Comparison of ENCODE assay signal across 1 fruit fly cellular context in genomic region chr2L:13549973-13550458, dm6.
A peak's percentile ranks its signal among the peaks of the same experiment; 100 is the strongest.
TF ChIP-seq lines count a peak whose summit lies in the region.

kuz (plus strand) TSS chr2L:13550139.

TF ChIP-seq in whole organism, embryonic, 481 proteins besides CTCF, POLR2A, EP300 and RAD21 (continued from another document and continues in another):
- TF ChIP-seq cas (GFP tag; IDR thresholded peaks at IDR 0.05; lab: Robert Waterston, UW) (no peak), sima (GFP tag; optimal IDR thresholded peaks at IDR 0.05; lab: Kevin White, UChicago) (no peak), B-H2 (GFP tag; optimal IDR thresholded peaks at IDR 0.05; lab: Kevin White, UChicago) (peak; percentile 73), gsb-n (tag; optimal IDR thresholded peaks at IDR 0.05; lab: Kevin White, UChicago) (peak; percentile 2), Gug (GFP tag; IDR thresholded peaks at IDR 0.05; lab: Robert Waterston, UW) (no peak; the same call in 3 of the 4 replicates), prd (optimal IDR thresholded peaks at IDR 0.05; lab: Kevin White, UChicago) (no peak), prd (GFP tag; IDR thresholded peaks at IDR 0.05; lab: Robert Waterston, UW) (no peak; the same call in 2 of the 3 replicates), lola (GFP tag; optimal IDR thresholded peaks at IDR 0.05; lab: Kevin White, UChicago) (peak in 1 of 3 experiments; percentile 16), CG4820 (GFP tag; optimal IDR thresholded peaks at IDR 0.05; lab: Kevin White, UChicago) (no peak), Mrtf (GFP tag; IDR thresholded peaks at IDR 0.05; lab: Robert Waterston, UW) (no peak), Hr39 (optimal IDR thresholded peaks at IDR 0.05; lab: Kevin White, UChicago) (no peak), CG12299 (tag; optimal IDR thresholded peaks at IDR 0.05; lab: Kevin White, UChicago) (no peak), chinmo (GFP tag; IDR thresholded peaks at IDR 0.05; lab: Robert Waterston, UW; ENCODE audit: partially characterized antibody) (peak; percentile 89), dimm (GFP tag; IDR thresholded peaks at IDR 0.05; lab: Robert Waterston, UW) (no peak), CG12071 (GFP tag; optimal IDR thresholded peaks at IDR 0.05; lab: Kevin White, UChicago) (peak; percentile 32), BtbVII (GFP tag; optimal IDR thresholded peaks at IDR 0.05; lab: Kevin White, UChicago) (peak; percentile 28), yki (optimal IDR thresholded peaks at IDR 0.05; lab: Kevin White, UChicago) (no peak), CG10959 (GFP tag; IDR thresholded peaks at IDR 0.05; lab: Robert Waterston, UW) (no peak; the same call in 1 of the 2 replicates), CG1832 (GFP tag; optimal IDR thresholded peaks at IDR 0.05; lab: Kevin White, UChicago) (no peak), CG2202 (tag; optimal IDR thresholded peaks at IDR 0.05; lab: Kevin White, UChicago) (no peak), CG8478 (optimal IDR thresholded peaks at IDR 0.05; lab: Kevin White, UChicago) (no peak), Dfd (GFP tag; optimal IDR thresholded peaks at IDR 0.05; lab: Kevin White, UChicago) (no peak), CG6683 (GFP tag; optimal IDR thresholded peaks at IDR 0.05; lab: Kevin White, UChicago) (no peak), Tbp (GFP tag; optimal IDR thresholded peaks at IDR 0.05; lab: Kevin White, UChicago) (no peak), pita (GFP tag; optimal IDR thresholded peaks at IDR 0.05; lab: Kevin White, UChicago) (no peak), CG9437 (GFP tag; optimal IDR thresholded peaks at IDR 0.05; lab: Kevin White, UChicago) (no peak), trh (GFP tag; optimal IDR thresholded peaks at IDR 0.05; lab: Kevin White, UChicago) (no peak), Fer2 (tag; optimal IDR thresholded peaks at IDR 0.05; lab: Kevin White, UChicago) (peak; percentile 19), Hr3 (GFP tag; optimal IDR thresholded peaks at IDR 0.05; lab: Kevin White, UChicago) (no peak), Max (GFP tag; optimal IDR thresholded peaks at IDR 0.05; lab: Kevin White, UChicago) (peak; percentile 15), peb (GFP tag; IDR thresholded peaks at IDR 0.05; lab: Robert Waterston, UW) (peak; percentile 16; the same call in 1 of the 2 replicates), zen2 (GFP tag; IDR thresholded peaks at IDR 0.05; lab: Robert Waterston, UW; ENCODE audit: partially characterized antibody) (no peak; the same call in 1 of the 3 replicates), pzg (GFP tag; optimal IDR thresholded peaks at IDR 0.05; lab: Kevin White, UChicago) (peak; percentile 59), CG10321 (GFP tag; IDR thresholded peaks at IDR 0.05; lab: Robert Waterston, UW) (no peak), tgo (GFP tag; IDR thresholded peaks at IDR 0.05; lab: Robert Waterston, UW) (no peak; the same call in 2 of the 3 replicates), pnt (GFP tag; optimal IDR thresholded peaks at IDR 0.05; lab: Kevin White, UChicago) (no peak), CG12942 (GFP tag; optimal IDR thresholded peaks at IDR 0.05; lab: Kevin White, UChicago) (no peak), CG2116 (GFP tag; optimal IDR thresholded peaks at IDR 0.05; lab: Kevin White, UChicago) (no peak), fd3F (GFP tag; optimal IDR thresholded peaks at IDR 0.05; lab: Kevin White, UChicago) (no peak), CG11093 (GFP tag; IDR thresholded peaks at IDR 0.05; lab: Robert Waterston, UW) (no peak), repo (GFP tag; optimal IDR thresholded peaks at IDR 0.05; lab: Kevin White, UChicago) (peak; percentile 20), CG34224 (GFP tag; IDR thresholded peaks at IDR 0.05; lab: Robert Waterston, UW; ENCODE audit: partially characterized antibody) (peak; percentile 51; the same call in 2 of the 3 replicates), Stat92E (GFP tag; optimal IDR thresholded peaks at IDR 0.05; lab: Kevin White, UChicago) (peak in 1 of 3 experiments; percentile 18), abd-A (tag; optimal IDR thresholded peaks at IDR 0.05; lab: Kevin White, UChicago) (peak; percentile 83), Sox100B (GFP tag; optimal IDR thresholded peaks at IDR 0.05; lab: Kevin White, UChicago) (no peak), GATAe (GFP tag; conservative IDR thresholded peaks at IDR 0.05; lab: Robert Waterston, UW) (no peak), CG3281 (GFP tag; optimal IDR thresholded peaks at IDR 0.05; lab: Kevin White, UChicago) (no peak), gfzf (GFP tag; optimal IDR thresholded peaks at IDR 0.05; lab: Kevin White, UChicago) (peak; percentile 67), Oli (tag; optimal IDR thresholded peaks at IDR 0.05; lab: Kevin White, UChicago) (no peak), CG7839 (tag; optimal IDR thresholded peaks at IDR 0.05; lab: Kevin White, UChicago) (peak; percentile 24), Dip3 (GFP tag; optimal IDR thresholded peaks at IDR 0.05; lab: Kevin White, UChicago) (no peak), fd102C (GFP tag; optimal IDR thresholded peaks at IDR 0.05; lab: Kevin White, UChicago) (no peak), CG32532 (GFP tag; IDR thresholded peaks at IDR 0.05; lab: Robert Waterston, UW) (peak; percentile 44), CG31441 (GFP tag; IDR thresholded peaks at IDR 0.05; lab: Robert Waterston, UW) (peak; percentile 29; the same call in 1 of the 2 replicates), klu (GFP tag; IDR thresholded peaks at IDR 0.05; lab: Robert Waterston, UW) (no peak), CG31224 (GFP tag; IDR thresholded peaks at IDR 0.05; lab: Robert Waterston, UW) (no peak), fu2 (GFP tag; optimal IDR thresholded peaks at IDR 0.05; lab: Kevin White, UChicago) (no peak), CG5953 (GFP tag; IDR thresholded peaks at IDR 0.05; lab: Robert Waterston, UW) (no peak), D19B (GFP tag; optimal IDR thresholded peaks at IDR 0.05; lab: Kevin White, UChicago) (no peak), z (GFP tag; IDR thresholded peaks at IDR 0.05; lab: Robert Waterston, UW) (no peak), Ptx1 (GFP tag; IDR thresholded peaks at IDR 0.05; lab: Robert Waterston, UW) (peak; percentile 16; the same call in 1 of the 2 replicates), cwo (GFP tag; optimal IDR thresholded peaks at IDR 0.05; lab: Kevin White, UChicago) (no peak), CG18011 (GFP tag; optimal IDR thresholded peaks at IDR 0.05; lab: Kevin White, UChicago) (no peak), H15 (GFP tag; IDR thresholded peaks at IDR 0.05; lab: Robert Waterston, UW) (no peak), Atf-2 (GFP tag; optimal IDR thresholded peaks at IDR 0.05; lab: Kevin White, UChicago) (no peak), crp (GFP tag; optimal IDR thresholded peaks at IDR 0.05; lab: Kevin White, UChicago) (no peak), corto (GFP tag; optimal IDR thresholded peaks at IDR 0.05; lab: Kevin White, UChicago) (no peak), sd (tag; optimal IDR thresholded peaks at IDR 0.05; lab: Kevin White, UChicago) (peak; percentile 63), Side (GFP tag; optimal IDR thresholded peaks at IDR 0.05; lab: Kevin White, UChicago) (peak; percentile 56), Sry-δ (GFP tag; optimal IDR thresholded peaks at IDR 0.05; lab: Kevin White, UChicago) (peak; percentile 53), CG42726 (GFP tag; IDR thresholded peaks at IDR 0.05; lab: Robert Waterston, UW; ENCODE audit: partially characterized antibody) (peak; percentile 79), CG15601 (tag; optimal IDR thresholded peaks at IDR 0.05; lab: Kevin White, UChicago) (peak; percentile 34), ab (GFP tag; optimal IDR thresholded peaks at IDR 0.05; lab: Kevin White, UChicago) (no peak), disco-r (GFP tag; optimal IDR thresholded peaks at IDR 0.05; lab: Kevin White, UChicago) (no peak), CG6254 (GFP tag; optimal IDR thresholded peaks at IDR 0.05; lab: Kevin White, UChicago) (peak; percentile 4), CG7372 (GFP tag; IDR thresholded peaks at IDR 0.05; lab: Robert Waterston, UW) (no peak), CG7928 (GFP tag; optimal IDR thresholded peaks at IDR 0.05; lab: Kevin White, UChicago) (no peak), CG9609 (GFP tag; optimal IDR thresholded peaks at IDR 0.05; lab: Kevin White, UChicago) (no peak), HmgD (GFP tag; optimal IDR thresholded peaks at IDR 0.05; lab: Kevin White, UChicago) (peak; percentile 29), sisA (GFP tag; IDR thresholded peaks at IDR 0.05; lab: Robert Waterston, UW) (no peak), CG2889 (GFP tag; IDR thresholded peaks at IDR 0.05; lab: Robert Waterston, UW) (no peak), CG7556 (GFP tag; optimal IDR thresholded peaks at IDR 0.05; lab: Kevin White, UChicago) (no peak), CG12236 (GFP tag; optimal IDR thresholded peaks at IDR 0.05; lab: Kevin White, UChicago) (peak; percentile 6), ranshi (GFP tag; IDR thresholded peaks at IDR 0.05; lab: Robert Waterston, UW) (no peak), CG8765 (GFP tag; IDR thresholded peaks at IDR 0.05; lab: Robert Waterston, UW) (no peak), CG1603 (tag; optimal IDR thresholded peaks at IDR 0.05; lab: Kevin White, UChicago) (peak; percentile 65), CHES-1-like (GFP tag; optimal IDR thresholded peaks at IDR 0.05; lab: Kevin White, UChicago) (no peak), Oaz (GFP tag; IDR thresholded peaks at IDR 0.05; lab: Robert Waterston, UW) (no peak), Dek (tag; optimal IDR thresholded peaks at IDR 0.05; lab: Kevin White, UChicago) (peak; percentile 72), CG1602 (GFP tag; optimal IDR thresholded peaks at IDR 0.05; lab: Kevin White, UChicago) (no peak), CG10462 (GFP tag; optimal IDR thresholded peaks at IDR 0.05; lab: Kevin White, UChicago) (no peak), CG4617 (GFP tag; optimal IDR thresholded peaks at IDR 0.05; lab: Kevin White, UChicago; ENCODE audit: borderline replicate concordance) (peak; percentile 3), Hand (GFP tag; optimal IDR thresholded peaks at IDR 0.05; lab: Kevin White, UChicago) (no peak), Doc3 (GFP tag; IDR thresholded peaks at IDR 0.05; lab: Robert Waterston, UW; ENCODE audit: partially characterized antibody) (no peak), kah (GFP tag; optimal IDR thresholded peaks at IDR 0.05; lab: Kevin White, UChicago) (peak; percentile 38), Mad (GFP tag; optimal IDR thresholded peaks at IDR 0.05; lab: Kevin White, UChicago) (no peak), Rx (GFP tag; IDR thresholded peaks at IDR 0.05; lab: Robert Waterston, UW) (no peak), otp (GFP tag; IDR thresholded peaks at IDR 0.05; lab: Robert Waterston, UW) (no peak; the same call in 2 of the 3 replicates), Neu2 (GFP tag; optimal IDR thresholded peaks at IDR 0.05; lab: Kevin White, UChicago; ENCODE audit: borderline replicate concordance) (no peak), stwl (tag; optimal IDR thresholded peaks at IDR 0.05; lab: Kevin White, UChicago) (peak; percentile 37), tll (GFP tag; optimal IDR thresholded peaks at IDR 0.05; lab: Kevin White, UChicago) (peak in 1 of 2 experiments; percentile 13), CG9215 (GFP tag; IDR thresholded peaks at IDR 0.05; lab: Robert Waterston, UW) (no peak), gsb (GFP tag; IDR thresholded peaks at IDR 0.05; lab: Robert Waterston, UW) (no peak), CG34376 (GFP tag; optimal IDR thresholded peaks at IDR 0.05; lab: Kevin White, UChicago) (peak; percentile 46), CG3407 (GFP tag; optimal IDR thresholded peaks at IDR 0.05; lab: Kevin White, UChicago) (no peak), crol (GFP tag; IDR thresholded peaks at IDR 0.05; lab: Robert Waterston, UW) (no peak), NfI (GFP tag; optimal IDR thresholded peaks at IDR 0.05; lab: Kevin White, UChicago) (no peak), Lpt (GFP tag; optimal IDR thresholded peaks at IDR 0.05; lab: Kevin White, UChicago) (no peak), tx (GFP tag; optimal IDR thresholded peaks at IDR 0.05; lab: Kevin White, UChicago) (peak; percentile 4), CG4707 (GFP tag; optimal IDR thresholded peaks at IDR 0.05; lab: Kevin White, UChicago) (no peak), CG10366 (GFP tag; IDR thresholded peaks at IDR 0.05; lab: Robert Waterston, UW) (peak; percentile 30), CG3163 (GFP tag; optimal IDR thresholded peaks at IDR 0.05; lab: Kevin White, UChicago) (peak; percentile 41), CG6854 (GFP tag; optimal IDR thresholded peaks at IDR 0.05; lab: Kevin White, UChicago) (peak; percentile 38), Hey (tag; optimal IDR thresholded peaks at IDR 0.05; lab: Kevin White, UChicago) (peak; percentile 21), CG3065 (GFP tag; optimal IDR thresholded peaks at IDR 0.05; lab: Kevin White, UChicago) (no peak), Pdp1 (GFP tag; optimal IDR thresholded peaks at IDR 0.05; lab: Kevin White, UChicago) (peak in 1 of 2 experiments; percentile 44), CG12659 (GFP tag; optimal IDR thresholded peaks at IDR 0.05; lab: Kevin White, UChicago) (peak; percentile 69), CG13775 (GFP tag; optimal IDR thresholded peaks at IDR 0.05; lab: Kevin White, UChicago) (no peak), onecut (GFP tag; IDR thresholded peaks at IDR 0.05; lab: Robert Waterston, UW) (peak; percentile 38; the same call in 1 of the 2 replicates), Atf3 (GFP tag; optimal IDR thresholded peaks at IDR 0.05; lab: Kevin White, UChicago) (no peak), Bgb (GFP tag; IDR thresholded peaks at IDR 0.05; lab: Robert Waterston, UW; ENCODE audit: partially characterized antibody) (peak; percentile 80), MBD-R2 (GFP tag; IDR thresholded peaks at IDR 0.05; lab: Robert Waterston, UW) (peak; percentile 38; the same call in 1 of the 2 replicates), Atf6 (GFP tag; IDR thresholded peaks at IDR 0.05; lab: Robert Waterston, UW) (peak; percentile 64; the same call in 1 of the 2 replicates), CG33557 (GFP tag; optimal IDR thresholded peaks at IDR 0.05; lab: Kevin White, UChicago) (peak; percentile 12), CG1024 (GFP tag; IDR thresholded peaks at IDR 0.05; lab: Robert Waterston, UW) (no peak), NFAT (GFP tag; IDR thresholded peaks at IDR 0.05; lab: Robert Waterston, UW) (no peak; the same call in 1 of the 2 replicates), Spps (tag; optimal IDR thresholded peaks at IDR 0.05; lab: Kevin White, UChicago) (no peak), tna (GFP tag; IDR thresholded peaks at IDR 0.05; lab: Robert Waterston, UW; ENCODE audit: partially characterized antibody) (peak; percentile 64; the same call in 1 of the 2 replicates), ken (GFP tag; IDR thresholded peaks at IDR 0.05; lab: Robert Waterston, UW) (no peak), CG11398 (GFP tag; optimal IDR thresholded peaks at IDR 0.05; lab: Kevin White, UChicago) (no peak), run (tag; optimal IDR thresholded peaks at IDR 0.05; lab: Kevin White, UChicago) (no peak), CG10654 (GFP tag; optimal IDR thresholded peaks at IDR 0.05; lab: Kevin White, UChicago) (no peak), TFAM (GFP tag; optimal IDR thresholded peaks at IDR 0.05; lab: Kevin White, UChicago) (no peak), pfk (GFP tag; optimal IDR thresholded peaks at IDR 0.05; lab: Kevin White, UChicago) (peak; percentile 2)
